Fruit fly (Drosophila melanogaster) whole organism, embryonic: ENCODE results near the gene Nsun2.

ENCODE experiments used
- Atf-2 ChIP-seq: fragments of 200-800 bp; sonication (Bioruptor generic); optimal IDR thresholded peaks from 2 replicates; lab custom pipeline; 2016; ENCODE audit warnings: missing biosample characterization, missing genetic modification characterization
- Atf3 ChIP-seq: fragments of 200-800 bp; sonication (Bioruptor generic); optimal IDR thresholded peaks from 3 replicates; lab custom pipeline; 2016; ENCODE audit warnings: missing biosample characterization, missing genetic modification characterization
- BtbVII ChIP-seq: fragments of 200-800 bp; sonication (Bioruptor generic); optimal IDR thresholded peaks from 3 replicates; lab custom pipeline; 2017; ENCODE audit warnings: missing biosample characterization, mild to moderate bottlenecking, missing genetic modification characterization
- CG10462 ChIP-seq: fragments of 200-800 bp; sonication (Bioruptor generic); optimal IDR thresholded peaks from 2 replicates; lab custom pipeline; 2016; ENCODE audit warnings: missing biosample characterization, missing genetic modification characterization
- CG12155 ChIP-seq: fragments of 200-800 bp; sonication (Bioruptor generic); optimal IDR thresholded peaks from 3 replicates; lab custom pipeline; 2016; ENCODE audit warnings: missing biosample characterization, missing genetic modification characterization
- CG12659 ChIP-seq: fragments of 200-800 bp; sonication (Bioruptor generic); optimal IDR thresholded peaks from 3 replicates; lab custom pipeline; 2017; ENCODE audit warnings: mild to moderate bottlenecking, missing biosample characterization, missing genetic modification reagents, missing genetic modification characterization
- CG13123 ChIP-seq: fragments of 200-800 bp; sonication (Bioruptor generic); optimal IDR thresholded peaks from 2 replicates; lab custom pipeline; 2016; ENCODE audit warnings: missing biosample characterization, missing genetic modification characterization
- CG14965 ChIP-seq: fragments of 200-800 bp; sonication (Bioruptor generic); optimal IDR thresholded peaks from 2 replicates; lab custom pipeline; 2016; ENCODE audit warnings: missing biosample characterization, missing genetic modification characterization, borderline replicate concordance
- CG16813 ChIP-seq: fragments of 200-800 bp; sonication (Bioruptor generic); IDR thresholded peaks from 3 replicates; pipeline ENCODE4 v1.3.6; 2022; ENCODE audit warnings: missing biosample characterization, missing genetic modification characterization; ENCODE audit not compliant: partially characterized antibody
- CG17802 ChIP-seq: fragments of 200-800 bp; sonication (Bioruptor generic); optimal IDR thresholded peaks from 2 replicates; lab custom pipeline; 2018; ENCODE audit warnings: missing biosample characterization, mild to moderate bottlenecking, missing genetic modification characterization, moderate library complexity
- CG1832 ChIP-seq: fragments of 200-800 bp; sonication (Bioruptor generic); optimal IDR thresholded peaks from 2 replicates; lab custom pipeline; 2017; ENCODE audit warnings: missing biosample characterization, mild to moderate bottlenecking, missing genetic modification characterization, inconsistent platforms
- CG2129 ChIP-seq: fragments of 200-800 bp; sonication (Bioruptor generic); IDR thresholded peaks from 2 replicates; pipeline ENCODE4 v1.3.6; 2022; ENCODE audit warnings: missing biosample characterization, missing genetic modification characterization; ENCODE audit not compliant: partially characterized antibody
- CG2678 ChIP-seq: fragments of 200-800 bp; sonication (Bioruptor generic); optimal IDR thresholded peaks from 3 replicates; lab custom pipeline; 2019; ENCODE audit warnings: missing biosample characterization, mild to moderate bottlenecking, missing genetic modification characterization, moderate library complexity
- CG30403 ChIP-seq: fragments of 200-800 bp; sonication (Bioruptor generic); optimal IDR thresholded peaks from 3 replicates; lab custom pipeline; 2016; ENCODE audit warnings: missing biosample characterization, missing genetic modification characterization
- CG30431 ChIP-seq: fragments of 200-800 bp; sonication (Bioruptor generic); optimal IDR thresholded peaks from 2 replicates; lab custom pipeline; 2017; ENCODE audit warnings: missing biosample characterization, missing genetic modification characterization
- CG31365 ChIP-seq: fragments of 200-800 bp; sonication (Bioruptor generic); optimal IDR thresholded peaks from 2 replicates; lab custom pipeline; 2018; ENCODE audit warnings: missing biosample characterization, mild to moderate bottlenecking, missing genetic modification characterization
- CG32532 ChIP-seq: fragments of 200-800 bp; sonication (Bioruptor generic); IDR thresholded peaks from 2 replicates; pipeline ENCODE4 v1.3.6; 2022; ENCODE audit warnings: missing biosample characterization, missing genetic modification characterization
- CG3281 ChIP-seq: fragments of 200-800 bp; sonication (Bioruptor generic); optimal IDR thresholded peaks from 3 replicates; lab custom pipeline; 2017; ENCODE audit warnings: missing biosample characterization, mild to moderate bottlenecking, missing genetic modification characterization
- CG34224 ChIP-seq: fragments of 200-800 bp; sonication (Bioruptor generic); IDR thresholded peaks from 3 replicates; pipeline ENCODE4 v1.3.6; 2022; ENCODE audit warnings: missing biosample characterization, missing genetic modification characterization; ENCODE audit not compliant: partially characterized antibody
- CG4404 ChIP-seq: fragments of 200-800 bp; sonication (Bioruptor generic); IDR thresholded peaks from 2 replicates; pipeline ENCODE4 v1.3.6; 2022; ENCODE audit warnings: missing biosample characterization, missing genetic modification characterization
- CG4424 ChIP-seq: fragments of 200-800 bp; sonication (Bioruptor generic); optimal IDR thresholded peaks from 3 replicates; lab custom pipeline; 2016; ENCODE audit warnings: missing biosample characterization, missing genetic modification characterization
- CG4617 ChIP-seq: fragments of 200-800 bp; sonication (Bioruptor generic); optimal IDR thresholded peaks from 3 replicates; lab custom pipeline; 2016; ENCODE audit warnings: missing biosample characterization, missing genetic modification characterization, borderline replicate concordance
- CG8089 ChIP-seq: fragments of 200-800 bp; sonication (Bioruptor generic); optimal IDR thresholded peaks from 3 replicates; lab custom pipeline; 2016; ENCODE audit warnings: missing biosample characterization, missing genetic modification characterization
- D19A ChIP-seq: fragments of 200-800 bp; optimal IDR thresholded peaks from 3 replicates; lab custom pipeline; 2019; ENCODE audit warnings: missing biosample characterization, mild to moderate bottlenecking, missing genetic modification characterization, moderate library complexity
- Dll ChIP-seq: fragments of 200-800 bp; sonication (Bioruptor generic); IDR thresholded peaks from 4 replicates; pipeline ENCODE4 v1.3.6; 2022; ENCODE audit warnings: missing biosample characterization, missing genetic modification characterization; ENCODE audit not compliant: partially characterized antibody
- HmgZ ChIP-seq: fragments of 200-800 bp; sonication (Bioruptor generic); optimal IDR thresholded peaks from 2 replicates; lab custom pipeline; 2018; ENCODE audit warnings: missing biosample characterization, mild to moderate bottlenecking, missing genetic modification characterization
- Lhr ChIP-seq: fragments of 200-800 bp; sonication (Bioruptor generic); optimal IDR thresholded peaks from 3 replicates; lab custom pipeline; 2017; ENCODE audit warnings: mild to moderate bottlenecking, missing biosample characterization, missing genetic modification reagents, missing genetic modification characterization
- Trl ChIP-seq, 3 experiments: fragments of >200 bp in 2 of 3; fragments of 200-800 bp in 1 of 3; sonication (Bioruptor generic) in 1 of 3; optimal IDR thresholded peaks; 2 replicates in 1 of 3; 3 replicates in 2 of 3; lab custom pipeline; 2016 to 2017; ENCODE audit warnings: missing biosample characterization in 1 of 3, missing genetic modification characterization in 1 of 3
- Usf ChIP-seq: fragments of 200-800 bp; sonication (Bioruptor generic); optimal IDR thresholded peaks from 2 replicates; lab custom pipeline; 2017; ENCODE audit warnings: missing genotype, missing biosample characterization, missing genetic modification characterization
- bcd ChIP-seq: fragments of 200-800 bp; sonication (Bioruptor generic); optimal IDR thresholded peaks from 2 replicates; lab custom pipeline; 2017; ENCODE audit warnings: missing biosample characterization, mild to moderate bottlenecking, missing genetic modification characterization
- br ChIP-seq: fragments of >200 bp; optimal IDR thresholded peaks from 2 replicates; lab custom pipeline; 2017
- cg ChIP-seq: fragments of 200-800 bp; sonication (Bioruptor generic); optimal IDR thresholded peaks from 3 replicates; lab custom pipeline; 2019; ENCODE audit warnings: missing biosample characterization, mild to moderate bottlenecking, missing genetic modification characterization, moderate library complexity
- chinmo ChIP-seq: fragments of 200-800 bp; sonication (Bioruptor generic); IDR thresholded peaks from 4 replicates; pipeline ENCODE4 v1.3.6; 2022; ENCODE audit warnings: missing biosample characterization, missing genetic modification characterization; ENCODE audit not compliant: partially characterized antibody
- corto ChIP-seq: fragments of 200-800 bp; sonication (Bioruptor generic); optimal IDR thresholded peaks from 2 replicates; lab custom pipeline; 2016; ENCODE audit warnings: missing biosample characterization, mild to moderate bottlenecking, missing genetic modification characterization, moderate library complexity
- dati ChIP-seq: fragments of 200-800 bp; sonication (Bioruptor generic); IDR thresholded peaks from 2 replicates; pipeline ENCODE4 v1.3.6; 2022; ENCODE audit warnings: missing biosample characterization, missing genetic modification characterization
- exex ChIP-seq: fragments of 200-800 bp; sonication (Bioruptor generic); optimal IDR thresholded peaks from 4 replicates; lab custom pipeline; 2018; ENCODE audit warnings: missing biosample characterization, mild to moderate bottlenecking, missing genetic modification characterization, moderate library complexity
- fru ChIP-seq: fragments of >200 bp; optimal IDR thresholded peaks from 2 replicates; lab custom pipeline; 2017
- hbn ChIP-seq: fragments of 200-800 bp; sonication (Bioruptor generic); IDR thresholded peaks from 2 replicates; pipeline ENCODE4 v1.3.6; 2022; ENCODE audit warnings: missing biosample characterization, missing genetic modification characterization; ENCODE audit not compliant: partially characterized antibody
- kni ChIP-seq: fragments of 200-800 bp; sonication (Bioruptor generic); optimal IDR thresholded peaks from 3 replicates; lab custom pipeline; 2017; ENCODE audit warnings: mild to moderate bottlenecking, missing biosample characterization, missing genetic modification reagents, missing genetic modification characterization
- lab ChIP-seq: fragments of 200-800 bp; sonication (Bioruptor generic); optimal IDR thresholded peaks from 3 replicates; lab custom pipeline; 2017; ENCODE audit warnings: missing biosample characterization, missing genetic modification characterization, mild to moderate bottlenecking, moderate library complexity, missing genetic modification reagents
- luna ChIP-seq: fragments of 200-800 bp; sonication (Bioruptor generic); optimal IDR thresholded peaks from 2 replicates; lab custom pipeline; 2016; ENCODE audit warnings: missing biosample characterization, missing genetic modification characterization
- nmo ChIP-seq: fragments of 200-800 bp; sonication (Bioruptor generic); optimal IDR thresholded peaks from 2 replicates; lab custom pipeline; 2018; ENCODE audit warnings: missing biosample characterization, mild to moderate bottlenecking, missing genetic modification characterization, moderate library complexity
- org-1 ChIP-seq: fragments of 200-800 bp; sonication (Bioruptor generic); optimal IDR thresholded peaks from 2 replicates; lab custom pipeline; 2017; ENCODE audit warnings: missing biosample characterization, missing genetic modification characterization
- salm ChIP-seq: fragments of 200-800 bp; sonication (Bioruptor generic); optimal IDR thresholded peaks from 2 replicates; lab custom pipeline; 2018; ENCODE audit warnings: missing biosample characterization, mild to moderate bottlenecking, missing genetic modification characterization
- schlank ChIP-seq: fragments of 200-800 bp; sonication (Bioruptor generic); optimal IDR thresholded peaks from 2 replicates; lab custom pipeline; 2018; ENCODE audit warnings: missing biosample characterization, mild to moderate bottlenecking, missing genetic modification characterization
- shn ChIP-seq: fragments of 200-800 bp; sonication (Bioruptor generic); optimal IDR thresholded peaks from 3 replicates; lab custom pipeline; 2016; ENCODE audit warnings: missing biosample characterization, missing genetic modification characterization
- so ChIP-seq: fragments of 200-800 bp; sonication (Bioruptor generic); IDR thresholded peaks from 3 replicates; pipeline ENCODE4 v1.3.6; 2022; ENCODE audit warnings: missing biosample characterization, missing genetic modification characterization
- tin ChIP-seq: fragments of 200-800 bp; sonication (Bioruptor generic); optimal IDR thresholded peaks from 3 replicates; lab custom pipeline; 2016; ENCODE audit warnings: missing biosample characterization, missing genetic modification characterization
- toy ChIP-seq: fragments of 200-800 bp; sonication (Bioruptor generic); IDR thresholded peaks from 2 replicates; pipeline ENCODE4 v1.3.6; 2022; ENCODE audit warnings: missing biosample characterization, missing genetic modification characterization
- vfl ChIP-seq: fragments of 200-800 bp; sonication (Bioruptor generic); optimal IDR thresholded peaks from 2 replicates; lab custom pipeline; 2016; ENCODE audit warnings: missing biosample characterization, missing genetic modification characterization
- wor ChIP-seq: fragments of 200-800 bp; sonication (Bioruptor generic); IDR thresholded peaks from 2 replicates; pipeline ENCODE4 v1.3.6; 2022; ENCODE audit warnings: missing biosample characterization, missing genetic modification characterization

Nsun2 gene

DNA sequence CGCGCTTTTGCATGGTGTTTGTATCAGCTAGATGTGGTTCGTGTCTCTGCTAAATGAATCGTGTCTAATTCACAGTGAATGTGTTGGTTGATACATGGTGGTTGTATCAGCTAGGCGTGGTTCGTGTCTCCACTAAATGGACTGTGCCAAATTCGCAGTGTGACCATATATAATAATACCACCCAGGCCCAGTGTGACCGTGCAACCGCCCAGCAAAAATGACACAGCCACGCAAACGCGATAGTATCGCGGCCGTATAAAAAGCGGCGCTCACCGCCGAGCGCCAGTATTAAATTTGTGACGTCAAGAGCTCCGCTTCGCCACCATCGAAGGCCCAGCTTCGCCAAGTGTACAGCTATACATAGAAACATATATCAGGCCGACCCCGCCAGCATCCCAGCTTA lies 7.7 kb downstream of the Nsun2 start, which contains the start of gene cib (continued):
- TF ChIP-seq CG13123 (no peak), Usf (GFP tag; lab: Kevin White, UChicago) (no peak), CG14965 (GFP tag; lab: Kevin White, UChicago) (no peak), CG10462 (GFP tag; lab: Kevin White, UChicago) (no peak), CG34224 (GFP tag; lab: Robert Waterston, UW) (peak; percentile 69; the same call in 2 of the 3 replicates), CG32532 (GFP tag; lab: Robert Waterston, UW) (peak; percentile 68; the same call in 1 of the 2 replicates), Lhr (GFP tag; lab: Kevin White, UChicago) (peak; percentile 99), CG1832 (GFP tag; lab: Kevin White, UChicago) (no peak), CG4424 (GFP tag; lab: Kevin White, UChicago) (no peak), tin (no peak), CG31365 (tag; lab: Kevin White, UChicago) (peak; percentile 11), wor (GFP tag; lab: Robert Waterston, UW) (no peak), exex (tag; lab: Kevin White, UChicago) (no peak), Atf-2 (GFP tag; lab: Kevin White, UChicago) (no peak), CG30403 (GFP tag; lab: Kevin White, UChicago) (no peak), CG2678 (no peak), lab (GFP tag; lab: Kevin White, UChicago) (no peak), CG3281 (peak; percentile 13), CG16813 (GFP tag; lab: Robert Waterston, UW) (peak; percentile 82), D19A (tag; lab: Kevin White, UChicago) (no peak), salm (tag; lab: Kevin White, UChicago) (peak; percentile 25), fru (lab: Kevin White, UChicago) (no peak), br (no peak), nmo (GFP tag; lab: Kevin White, UChicago) (peak; percentile 51), kni (GFP tag; lab: Kevin White, UChicago) (no peak), HmgZ (tag; lab: Kevin White, UChicago) (peak; percentile 87), luna (GFP tag; lab: Kevin White, UChicago) (no peak), schlank (no peak), vfl (no peak), org-1 (GFP tag; lab: Kevin White, UChicago) (no peak), chinmo (GFP tag; lab: Robert Waterston, UW) (no peak; the same call in 2 of the 4 replicates), dati (GFP tag; lab: Robert Waterston, UW) (no peak), bcd (GFP tag; lab: Kevin White, UChicago) (peak; percentile 8), CG17802 (no peak), hbn (GFP tag; lab: Robert Waterston, UW) (peak; percentile 81), CG12155 (GFP tag; lab: Kevin White, UChicago) (peak; percentile 13), corto (GFP tag; lab: Kevin White, UChicago) (no peak), CG2129 (peak; percentile 60), CG8089 (GFP tag; lab: Kevin White, UChicago) (peak; percentile 6), CG30431 (GFP tag; lab: Kevin White, UChicago) (no peak), Dll (peak; percentile 78), Atf3 (GFP tag; lab: Kevin White, UChicago) (no peak), shn (no peak), so (peak; percentile 60; the same call in 2 of the 3 replicates), BtbVII (GFP tag; lab: Kevin White, UChicago) (no peak), CG4617 (GFP tag; lab: Kevin White, UChicago) (no peak), CG12659 (GFP tag; lab: Kevin White, UChicago) (peak; percentile 81), CG4404 (no peak), cg (GFP tag; lab: Kevin White, UChicago) (no peak), Trl (optimal IDR thresholded peaks at IDR 0.05; lab: Kevin White, UChicago) (no peak), Trl (GFP tag; optimal IDR thresholded peaks at IDR 0.05; lab: Kevin White, UChicago) (peak; percentile 47), toy (GFP tag; lab: Robert Waterston, UW) (no peak)
